Worm (Caenorhabditis elegans) whole organism, L4/young adult: ENCODE data around the gene scyl-1.

Experiments
- W03F9.2 ChIP-seq: fragments of 150-350 bp; optimal IDR thresholded peaks from 2 replicates; lab custom pipeline; 2014; ENCODE audit warnings: missing biosample characterization, missing genetic modification characterization
- him-1 ChIP-seq: sonication (generic microtip); optimal IDR thresholded peaks from 2 replicates; lab custom pipeline; 2016; ENCODE audit warnings: missing genotype, missing genetic modification reagents, missing genetic modification characterization, missing compliant biosample characterization

DNA sequence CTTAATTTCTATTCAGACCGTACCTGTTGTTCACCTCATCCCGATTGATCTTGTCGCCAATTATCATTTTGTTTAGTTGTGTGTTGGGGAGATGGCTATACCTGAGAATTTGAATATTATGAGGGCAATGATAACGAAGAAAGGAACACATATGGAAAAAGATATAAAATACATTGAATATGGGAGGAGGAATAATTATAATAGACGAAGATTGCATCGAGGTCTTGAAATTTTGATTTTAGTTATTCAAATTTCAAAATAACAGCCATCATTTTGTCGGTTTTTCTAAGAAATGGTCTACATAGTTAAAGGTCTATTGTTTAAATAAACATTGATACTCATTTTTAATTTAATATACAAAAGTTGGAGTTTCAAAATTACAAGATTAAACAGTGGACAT, 54.5 kb downstream of the scyl-1 start, which contains the start of gene shw-3:
- TF ChIP-seq W03F9.2 (tag; lab: Kevin White, UChicago) (no peak), him-1 (tag; lab: Kevin White, UChicago) (no peak)
